Fruit fly (Drosophila melanogaster): ENCODE data around the gene CG43319.

CG43319 gene

dm6 chr3R:27706581-27707181 lies 12.6 kb downstream of the CG43319 start, which contains the start of the genes CROT and CG12877:
TSS of gene CROT (minus strand) at chr3R:27706751.
TSS of gene CG12877 (plus strand) at chr3R:27707100.
- TF ChIP-seq Sin3A (optimal IDR thresholded peaks at IDR 0.05), result no peak
- no peak for TF ChIP-seq h (optimal IDR thresholded peaks at IDR 0.05)

dm6 chr3R:27736367-27737005 lies 42.4 kb downstream of the CG43319 start, which contains the start of gene Ets98B:
TSS of gene Ets98B (plus strand) at chr3R:27736538.
- TF ChIP-seq h (optimal IDR thresholded peaks at IDR 0.05) (no peak), ttk (optimal IDR thresholded peaks at IDR 0.05) (no peak), insv (optimal IDR thresholded peaks at IDR 0.05) (no peak), Sin3A (optimal IDR thresholded peaks at IDR 0.05) (no peak), Myc (optimal IDR thresholded peaks at IDR 0.05) (no peak), psq (optimal IDR thresholded peaks at IDR 0.05) (no peak)

- TF ChIP-seq Sin3A (optimal IDR thresholded peaks at IDR 0.05), result no peak
- TF ChIP-seq insv (optimal IDR thresholded peaks at IDR 0.05), result no peak
- no peak for TF ChIP-seq Myc (optimal IDR thresholded peaks at IDR 0.05)
- no peak for TF ChIP-seq ttk (optimal IDR thresholded peaks at IDR 0.05)
- no peak for TF ChIP-seq psq (optimal IDR thresholded peaks at IDR 0.05)
- no peak for TF ChIP-seq h (optimal IDR thresholded peaks at IDR 0.05)
Observed at dm6 chr3R:27737038-27737437, 42.9 kb downstream of the CG43319 start.

- TF ChIP-seq Myc (optimal IDR thresholded peaks at IDR 0.05) (no peak), h (optimal IDR thresholded peaks at IDR 0.05) (no peak), ttk (optimal IDR thresholded peaks at IDR 0.05) (no peak), psq (optimal IDR thresholded peaks at IDR 0.05) (no peak), Sin3A (optimal IDR thresholded peaks at IDR 0.05) (no peak), insv (optimal IDR thresholded peaks at IDR 0.05) (no peak)
Observed at dm6 chr3R:27738287-27738686, 44.2 kb downstream of the CG43319 start.

dm6 chr3R:27739999-27740398 lies 45.9 kb downstream of the CG43319 start:
- TF ChIP-seq psq (optimal IDR thresholded peaks at IDR 0.05) (no peak), Sin3A (optimal IDR thresholded peaks at IDR 0.05) (no peak), insv (optimal IDR thresholded peaks at IDR 0.05) (no peak), Myc (optimal IDR thresholded peaks at IDR 0.05) (no peak), h (optimal IDR thresholded peaks at IDR 0.05) (no peak), ttk (optimal IDR thresholded peaks at IDR 0.05) (no peak)

dm6 chr3R:27740692-27741091 lies 46.6 kb downstream of the CG43319 start:
- TF ChIP-seq ttk (optimal IDR thresholded peaks at IDR 0.05) (no peak), Sin3A (optimal IDR thresholded peaks at IDR 0.05) (no peak), insv (optimal IDR thresholded peaks at IDR 0.05) (no peak), Myc (optimal IDR thresholded peaks at IDR 0.05) (no peak)
